Worm (Caenorhabditis elegans) whole organism, L4 larva: ENCODE results near the gene daf-19.

Experiments
- ama-1 ChIP-seq: fragments of 150-350 bp; optimal IDR thresholded peaks from 2 replicates; lab custom pipeline; 2014; ENCODE audit warnings: inconsistent platforms, mixed read lengths
- dpl-1 ChIP-seq: fragments of 150-350 bp; optimal IDR thresholded peaks from 2 replicates; lab custom pipeline; 2014; ENCODE audit warnings: missing biosample characterization, missing genetic modification reagents, missing genetic modification characterization
- jun-1 ChIP-seq: fragments of 150-350 bp; optimal IDR thresholded peaks from 2 replicates; lab custom pipeline; 2014; ENCODE audit warnings: missing biosample characterization, missing genetic modification reagents, missing genetic modification characterization

- TF ChIP-seq dpl-1 = peak; percentile 59
- TF ChIP-seq jun-1 (tag; lab: Kevin White, UChicago) = no peak
- TF ChIP-seq ama-1 (lab: Kevin White, UChicago) = no peak
These were observed 31.6 kb upstream of the daf-19 start, which contains the start of gene arv-1 for ce11 chrII:10200759-10201158.
